Fruit fly (Drosophila melanogaster): ENCODE measurements around the gene CG44521.

CG44521 gene

dm6 chr3L:5751740-5752579 is 38.8 kb downstream of the CG44521 start, which contains the start of gene DnaJ-1 (continued):
- no peak for TF ChIP-seq NK7.1 (GFP tag; optimal IDR thresholded peaks at IDR 0.05)
- TF ChIP-seq kni (GFP tag; optimal IDR thresholded peaks at IDR 0.05) = peak; percentile 52
- no peak for TF ChIP-seq gsb (GFP tag; IDR thresholded peaks at IDR 0.05)
- TF ChIP-seq Max (GFP tag; optimal IDR thresholded peaks at IDR 0.05) = peak; percentile 10
- no peak for TF ChIP-seq CG16863 (GFP tag; optimal IDR thresholded peaks at IDR 0.05)
- TF ChIP-seq HLHmδ (GFP tag; optimal IDR thresholded peaks at IDR 0.05) = peak; percentile 20
- TF ChIP-seq Hand (GFP tag; optimal IDR thresholded peaks at IDR 0.05) = peak; percentile 66
- no peak for TF ChIP-seq H2.0 (GFP tag; IDR thresholded peaks at IDR 0.05)
- TF ChIP-seq CG8765 (GFP tag; IDR thresholded peaks at IDR 0.05) = no peak
- TF ChIP-seq dm (GFP tag; optimal IDR thresholded peaks at IDR 0.05) = peak; percentile 45
- TF ChIP-seq CG10366 (GFP tag; IDR thresholded peaks at IDR 0.05) = no peak
- TF ChIP-seq disco-r (GFP tag; optimal IDR thresholded peaks at IDR 0.05) = no peak
- no peak for TF ChIP-seq CG3847 (GFP tag; IDR thresholded peaks at IDR 0.05)
- TF ChIP-seq CG8388 (GFP tag; optimal IDR thresholded peaks at IDR 0.05) = no peak
- peak; percentile 94 for TF ChIP-seq tna (GFP tag; IDR thresholded peaks at IDR 0.05; ENCODE audit: partially characterized antibody)
- TF ChIP-seq fd64A (GFP tag; optimal IDR thresholded peaks at IDR 0.05) = peak; percentile 23
- no peak for TF ChIP-seq Elba2 (GFP tag; optimal IDR thresholded peaks at IDR 0.05)
- TF ChIP-seq Fer1 (GFP tag; optimal IDR thresholded peaks at IDR 0.05) = peak; percentile 72
- TF ChIP-seq Hr78 (GFP tag; optimal IDR thresholded peaks at IDR 0.05) = no peak
- TF ChIP-seq CG15601 (tag; optimal IDR thresholded peaks at IDR 0.05) = peak; percentile 65
- peak; percentile 36 for TF ChIP-seq nerfin-1 (tag; optimal IDR thresholded peaks at IDR 0.05)
- TF ChIP-seq CG6175 (GFP tag; IDR thresholded peaks at IDR 0.05) = no peak
- TF ChIP-seq pho (GFP tag; optimal IDR thresholded peaks at IDR 0.05) = no peak
- no peak for TF ChIP-seq crol (GFP tag; IDR thresholded peaks at IDR 0.05)
- no peak for TF ChIP-seq cato (GFP tag; optimal IDR thresholded peaks at IDR 0.05; ENCODE audit: borderline replicate concordance)
- TF ChIP-seq org-1 (GFP tag; optimal IDR thresholded peaks at IDR 0.05) = no peak
- peak; percentile 26 for TF ChIP-seq CG10431 (GFP tag; optimal IDR thresholded peaks at IDR 0.05)
- no peak for TF ChIP-seq crp (GFP tag; optimal IDR thresholded peaks at IDR 0.05)
- TF ChIP-seq hbn (GFP tag; IDR thresholded peaks at IDR 0.05; ENCODE audit: partially characterized antibody) = peak; percentile 98
- TF ChIP-seq nerfin-2 (GFP tag; IDR thresholded peaks at IDR 0.05; ENCODE audit: partially characterized antibody) = peak; percentile 93
- TF ChIP-seq Stat92E (GFP tag; optimal IDR thresholded peaks at IDR 0.05) = peak in 1 of 3 experiments; percentile 77
- TF ChIP-seq Bdp1 (GFP tag; optimal IDR thresholded peaks at IDR 0.05) = no peak
- TF ChIP-seq gcm (GFP tag; optimal IDR thresholded peaks at IDR 0.05) = peak; percentile 22
- TF ChIP-seq CG8290 (GFP tag; optimal IDR thresholded peaks at IDR 0.05) = peak; percentile 29
- TF ChIP-seq CG8290 (tag; optimal IDR thresholded peaks at IDR 0.05) = peak in 1 of 2 experiments; percentile 19
- peak; percentile 67 for TF ChIP-seq stwl (tag; optimal IDR thresholded peaks at IDR 0.05)
- no peak for TF ChIP-seq pb (GFP tag; optimal IDR thresholded peaks at IDR 0.05)
- no peak for TF ChIP-seq CG15073 (GFP tag; optimal IDR thresholded peaks at IDR 0.05)
- TF ChIP-seq CG15269 (tag; optimal IDR thresholded peaks at IDR 0.05) = peak; percentile 41
- peak; percentile 13 for TF ChIP-seq Nf-YC (tag; optimal IDR thresholded peaks at IDR 0.05)
- no peak for TF ChIP-seq CG7372 (GFP tag; IDR thresholded peaks at IDR 0.05)
- TF ChIP-seq bsh (GFP tag; optimal IDR thresholded peaks at IDR 0.05) = peak; percentile 19 to 20
- no peak for TF ChIP-seq dati (GFP tag; IDR thresholded peaks at IDR 0.05)
- peak; percentile 71 for TF ChIP-seq Dp (GFP tag; optimal IDR thresholded peaks at IDR 0.05)
- TF ChIP-seq CG13123 (GFP tag; optimal IDR thresholded peaks at IDR 0.05) = no peak
- peak; percentile 98 for TF ChIP-seq Doc3 (GFP tag; IDR thresholded peaks at IDR 0.05; ENCODE audit: partially characterized antibody)
- TF ChIP-seq CG11456 (GFP tag; IDR thresholded peaks at IDR 0.05) = no peak
- no peak for TF ChIP-seq zf30C (GFP tag; optimal IDR thresholded peaks at IDR 0.05)

All from whole organism, embryonic.